Fruit fly (Drosophila melanogaster): ENCODE results near the gene myd.
A peak's percentile ranks its signal among the peaks of the same experiment; 100 is the strongest.

Gene myd

DNA sequence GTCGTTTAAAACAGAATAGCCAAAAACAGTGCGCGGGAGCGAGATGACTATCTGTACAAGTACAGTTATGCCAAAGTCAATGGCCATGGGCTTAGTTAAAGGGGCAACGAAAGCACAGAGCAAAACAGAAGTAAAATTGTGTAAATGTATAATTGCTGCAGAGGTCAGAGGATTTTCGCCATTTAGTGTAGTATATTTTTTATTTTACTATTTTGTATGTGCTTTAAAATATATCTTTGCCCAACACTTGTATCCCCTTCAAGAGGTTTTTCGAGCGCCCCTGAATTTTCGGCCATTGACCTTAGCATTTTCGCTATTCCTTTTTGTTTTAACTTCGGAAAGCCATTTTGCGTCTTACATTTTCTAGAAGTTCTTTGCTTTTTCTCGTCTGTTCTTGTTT is 22.5 kb upstream of the myd start:
- TF ChIP-seq CG12768 (GFP tag; optimal IDR thresholded peaks at IDR 0.05) (no peak), CG5204 (GFP tag; optimal IDR thresholded peaks at IDR 0.05) (no peak), Hr96 (GFP tag; optimal IDR thresholded peaks at IDR 0.05) (no peak), CG11617 (GFP tag; optimal IDR thresholded peaks at IDR 0.05) (no peak), CG14711 (tag; optimal IDR thresholded peaks at IDR 0.05) (peak; percentile 33), toe (GFP tag; optimal IDR thresholded peaks at IDR 0.05) (no peak), CG1620 (GFP tag; optimal IDR thresholded peaks at IDR 0.05) (peak; percentile 35), bab1 (GFP tag; optimal IDR thresholded peaks at IDR 0.05) (peak; percentile 61), pad (GFP tag; optimal IDR thresholded peaks at IDR 0.05) (peak; percentile 44), ovo (GFP tag; optimal IDR thresholded peaks at IDR 0.05) (peak; percentile 45)

DNA sequence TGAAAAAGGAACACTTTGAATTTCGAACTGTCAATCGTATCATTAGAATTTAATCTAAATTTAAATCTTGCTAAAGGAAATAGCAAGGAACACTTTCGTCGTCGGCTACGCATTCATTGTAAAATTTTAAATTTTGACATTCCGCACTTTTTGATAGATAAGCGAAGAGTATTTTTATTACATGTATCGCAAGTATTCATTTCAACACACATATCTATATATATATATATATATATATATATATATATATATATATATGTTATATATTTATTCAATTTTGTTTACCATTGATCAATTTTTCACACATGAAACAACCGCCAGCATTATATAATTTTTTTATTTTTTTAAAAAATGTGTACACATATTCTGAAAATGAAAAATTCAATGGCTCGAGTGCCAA is 20.7 kb upstream of the myd start, which contains the start of gene CG11779:
TSS of gene CG11779 (minus strand) at position 101 of the 400 bp plus-strand sequence.
- TF ChIP-seq toe (GFP tag; optimal IDR thresholded peaks at IDR 0.05): no peak
- TF ChIP-seq Mnt (GFP tag; optimal IDR thresholded peaks at IDR 0.05): no peak
- TF ChIP-seq CG7101 (tag; optimal IDR thresholded peaks at IDR 0.05): no peak
- no peak for TF ChIP-seq ovo (GFP tag; optimal IDR thresholded peaks at IDR 0.05)
- TF ChIP-seq CG11617 (GFP tag; optimal IDR thresholded peaks at IDR 0.05): no peak
- TF ChIP-seq kay (GFP tag; ENCODE audit: borderline replicate concordance): no peak
- TF ChIP-seq Crg-1 (GFP tag; optimal IDR thresholded peaks at IDR 0.05): no peak
- no peak for TF ChIP-seq pad (GFP tag; optimal IDR thresholded peaks at IDR 0.05)
- TF ChIP-seq cic (GFP tag; optimal IDR thresholded peaks at IDR 0.05): no peak
- no peak for TF ChIP-seq CG1620 (GFP tag; optimal IDR thresholded peaks at IDR 0.05)
- TF ChIP-seq tj (GFP tag; optimal IDR thresholded peaks at IDR 0.05): no peak

DNA sequence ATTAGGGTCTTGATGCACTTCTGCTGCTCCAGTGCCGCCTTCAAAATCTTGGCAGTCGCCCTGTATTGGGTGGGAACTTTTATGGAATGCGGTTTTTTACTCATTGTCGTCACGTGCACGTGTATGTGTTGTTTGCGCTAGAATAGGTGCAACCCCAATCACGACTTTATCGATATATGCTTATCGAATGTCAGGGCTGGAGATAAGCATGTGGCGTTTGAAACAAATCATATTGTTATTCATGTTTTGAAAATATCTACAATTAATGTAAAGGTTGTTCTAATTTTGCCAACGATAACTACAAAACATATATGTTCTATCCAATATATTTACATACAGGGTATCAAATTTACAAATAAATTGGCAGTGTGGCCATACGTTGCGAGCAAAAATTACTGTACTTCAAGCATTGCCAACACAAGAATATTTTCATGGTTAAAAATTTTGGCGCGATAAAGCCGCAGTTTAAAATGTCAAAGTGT is 18.3 kb upstream of the myd start, which contains the start of the genes CG42359 and Nsun5:
TSS of gene CG42359 (minus strand) at position 166 of the 482 bp plus-strand sequence.
TSS of gene Nsun5 (minus strand) at position 166 of the 482 bp plus-strand sequence.
- TF ChIP-seq CG7045 (GFP tag; optimal IDR thresholded peaks at IDR 0.05) (peak; percentile 67), CG14711 (tag; optimal IDR thresholded peaks at IDR 0.05) (peak; percentile 90), Mnt (GFP tag; optimal IDR thresholded peaks at IDR 0.05) (peak; percentile 98), CG12768 (GFP tag; optimal IDR thresholded peaks at IDR 0.05) (peak; percentile 75), cnc (optimal IDR thresholded peaks at IDR 0.05) (no peak), CG11617 (GFP tag; optimal IDR thresholded peaks at IDR 0.05) (peak; percentile 81), CG5204 (GFP tag; optimal IDR thresholded peaks at IDR 0.05) (peak; percentile 86), ovo (GFP tag; optimal IDR thresholded peaks at IDR 0.05) (peak; percentile 79), pad (GFP tag; optimal IDR thresholded peaks at IDR 0.05) (peak; percentile 67), Clk (GFP tag; optimal IDR thresholded peaks at IDR 0.05) (peak; percentile 87), CG33017 (tag; optimal IDR thresholded peaks at IDR 0.05) (peak; percentile 80), kay (GFP tag; ENCODE audit: borderline replicate concordance) (no peak), cic (GFP tag; optimal IDR thresholded peaks at IDR 0.05) (peak; percentile 71), CG7101 (tag; optimal IDR thresholded peaks at IDR 0.05) (peak; percentile 97), Hr96 (GFP tag; optimal IDR thresholded peaks at IDR 0.05) (peak; percentile 88), tj (GFP tag; optimal IDR thresholded peaks at IDR 0.05) (peak; percentile 64), toe (GFP tag; optimal IDR thresholded peaks at IDR 0.05) (peak; percentile 93), Crg-1 (GFP tag; optimal IDR thresholded peaks at IDR 0.05) (peak; percentile 66), CG1620 (GFP tag; optimal IDR thresholded peaks at IDR 0.05) (peak; percentile 88), bab1 (GFP tag; optimal IDR thresholded peaks at IDR 0.05) (peak; percentile 91)

DNA sequence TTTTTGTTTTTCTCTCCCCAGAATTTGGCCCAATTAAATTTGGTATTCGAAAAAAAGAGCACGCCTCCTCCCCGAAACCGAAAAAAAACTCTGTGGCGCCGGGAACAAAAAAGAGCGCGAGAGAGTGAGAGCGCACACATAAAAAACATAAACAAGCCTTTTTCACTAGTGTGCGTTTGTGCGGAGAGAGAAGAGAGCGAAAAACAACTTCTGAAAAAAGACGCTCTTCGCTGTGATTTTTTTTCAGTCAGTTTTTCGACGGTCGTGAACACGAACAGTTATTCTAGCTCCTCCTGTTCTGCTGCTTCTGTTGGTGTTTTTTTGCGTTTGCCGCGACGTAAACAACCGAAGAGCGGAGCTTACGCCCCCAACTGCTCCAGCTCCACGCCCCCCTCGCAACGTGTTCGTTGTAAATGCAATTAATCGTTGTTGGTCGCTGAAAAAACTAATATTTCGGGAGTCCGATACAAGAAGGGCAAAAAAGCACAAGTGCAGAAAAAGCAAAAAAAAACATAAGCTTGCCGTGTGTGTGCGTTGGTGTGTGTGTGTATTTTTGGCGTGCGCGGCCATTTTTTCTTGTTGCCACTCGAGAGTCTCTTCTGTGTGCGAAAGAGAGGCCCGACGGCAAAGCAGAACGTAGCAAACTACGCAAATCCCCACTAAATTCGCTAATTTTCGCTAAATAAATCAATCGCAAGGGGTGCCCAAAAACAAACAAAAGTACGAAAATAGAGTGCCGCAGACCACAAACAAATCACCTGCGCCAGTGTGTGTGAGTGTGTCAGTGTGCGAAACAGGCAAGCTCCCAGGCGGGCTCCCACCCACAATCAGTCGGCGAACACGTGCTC is 16.3 kb upstream of the myd start, which contains the start of gene sqz:
TSS of gene sqz (plus strand) at position 240 of the 848 bp plus-strand sequence.
- peak; percentile 41 for TF ChIP-seq Hr96 (GFP tag; optimal IDR thresholded peaks at IDR 0.05)
- peak; percentile 56 for TF ChIP-seq CG7045 (GFP tag; optimal IDR thresholded peaks at IDR 0.05)
- no peak for TF ChIP-seq Crg-1 (GFP tag; optimal IDR thresholded peaks at IDR 0.05)
- TF ChIP-seq tj (GFP tag; optimal IDR thresholded peaks at IDR 0.05): peak; percentile 89
- no peak for TF ChIP-seq CG12768 (GFP tag; optimal IDR thresholded peaks at IDR 0.05)
- peak; percentile 44 for TF ChIP-seq pad (GFP tag; optimal IDR thresholded peaks at IDR 0.05)
- TF ChIP-seq cic (GFP tag; optimal IDR thresholded peaks at IDR 0.05): peak; percentile 8
- TF ChIP-seq toe (GFP tag; optimal IDR thresholded peaks at IDR 0.05): peak; percentile 30
- TF ChIP-seq CG11617 (GFP tag; optimal IDR thresholded peaks at IDR 0.05): peak; percentile 75
- TF ChIP-seq CG14711 (tag; optimal IDR thresholded peaks at IDR 0.05): no peak
- TF ChIP-seq Mnt (GFP tag; optimal IDR thresholded peaks at IDR 0.05): peak; percentile 45

DNA sequence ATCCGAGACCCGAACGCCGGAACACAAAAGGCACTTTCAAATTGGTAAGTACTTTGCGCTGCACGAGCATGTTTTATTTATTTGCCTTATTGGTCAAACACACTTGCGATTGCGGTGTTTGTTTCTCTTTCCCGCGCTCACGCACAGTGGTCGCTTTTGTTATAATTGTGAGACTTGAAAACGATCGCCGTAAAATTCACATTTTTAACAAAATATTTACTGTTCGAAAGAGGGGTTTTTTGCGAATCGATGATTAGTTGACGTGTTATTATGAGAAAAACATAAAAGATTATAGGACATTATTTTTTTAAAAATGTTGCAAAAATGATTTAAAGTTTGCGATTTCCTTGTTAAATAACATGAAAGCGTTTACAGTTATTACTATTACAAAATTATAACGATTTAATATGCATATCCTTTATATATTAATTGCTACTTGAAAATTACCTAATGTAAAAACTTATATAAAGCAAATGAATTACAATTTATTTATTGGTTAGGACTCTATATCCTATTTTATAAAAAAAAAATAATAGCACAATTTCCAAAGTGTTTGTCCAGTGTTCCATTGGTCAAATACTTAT is 15.5 kb upstream of the myd start:
- no peak for TF ChIP-seq toe (GFP tag; optimal IDR thresholded peaks at IDR 0.05)
- TF ChIP-seq CG7101 (tag; optimal IDR thresholded peaks at IDR 0.05): no peak
- TF ChIP-seq cic (GFP tag; optimal IDR thresholded peaks at IDR 0.05): no peak
- no peak for TF ChIP-seq CG33017 (tag; optimal IDR thresholded peaks at IDR 0.05)
- TF ChIP-seq cnc (optimal IDR thresholded peaks at IDR 0.05): no peak
- no peak for TF ChIP-seq Mnt (GFP tag; optimal IDR thresholded peaks at IDR 0.05)
- no peak for TF ChIP-seq CG1620 (GFP tag; optimal IDR thresholded peaks at IDR 0.05)
- TF ChIP-seq CG7045 (GFP tag; optimal IDR thresholded peaks at IDR 0.05): no peak
- no peak for TF ChIP-seq pad (GFP tag; optimal IDR thresholded peaks at IDR 0.05)
- TF ChIP-seq Crg-1 (GFP tag; optimal IDR thresholded peaks at IDR 0.05): no peak
- peak; percentile 21 for TF ChIP-seq CG5204 (GFP tag; optimal IDR thresholded peaks at IDR 0.05)
- no peak for TF ChIP-seq Clk (GFP tag; optimal IDR thresholded peaks at IDR 0.05)
- no peak for TF ChIP-seq ovo (GFP tag; optimal IDR thresholded peaks at IDR 0.05)
- TF ChIP-seq kay (GFP tag; ENCODE audit: borderline replicate concordance): peak; percentile 26
- TF ChIP-seq CG14711 (tag; optimal IDR thresholded peaks at IDR 0.05): no peak
